Worm (Caenorhabditis elegans) whole organism, L3 larva: ENCODE data around the gene T08G5.2.

Experiments
- mdl-1 ChIP-seq: fragments of 150-350 bp; optimal IDR thresholded peaks from 2 replicates; lab custom pipeline; 2014; ENCODE audit warnings: missing biosample characterization, missing genetic modification characterization
- nhr-11 ChIP-seq: fragments of 150-350 bp; optimal IDR thresholded peaks from 2 replicates; lab custom pipeline; 2014; ENCODE audit warnings: missing biosample characterization, missing genetic modification characterization
- pha-4 ChIP-seq: fragments of 150-350 bp; optimal IDR thresholded peaks from 2 replicates; lab custom pipeline; 2014; ENCODE audit warnings: missing biosample characterization, missing genetic modification reagents, missing genetic modification characterization

- no peak for TF ChIP-seq nhr-11
- no peak for TF ChIP-seq pha-4 (tag; lab: Kevin White, UChicago)
- no peak for TF ChIP-seq mdl-1 (tag; lab: Kevin White, UChicago)
Observed at ce11 chrV:14069899-14070298, 43.8 kb upstream of the T08G5.2 start.
